Worm (Caenorhabditis elegans) whole organism, young adult: Measurements from ENCODE around the gene fbxa-3.
"Not testable (repeated sequence)": the region's sequence is repeated elsewhere in the genome, so short reads cannot be mapped to it uniquely, and the experiment has no call there.

Experiments used
- B0261.1 ChIP-seq: sonication (generic microtip); optimal IDR thresholded peaks from 2 replicates; lab custom pipeline; 2016; ENCODE audit warnings: mild to moderate bottlenecking, missing genetic modification characterization, moderate library complexity, missing compliant biosample characterization
- F10E7.11 ChIP-seq: sonication (generic microtip); optimal IDR thresholded peaks from 2 replicates; lab custom pipeline; 2017; ENCODE audit warnings: mild to moderate bottlenecking, missing genetic modification characterization, moderate library complexity, missing compliant biosample characterization
- F55B11.4 ChIP-seq: sonication (generic microtip); optimal IDR thresholded peaks from 2 replicates; lab custom pipeline; 2016; ENCODE audit warnings: missing compliant biosample characterization, missing genetic modification characterization, borderline replicate concordance; ENCODE audit not compliant: insufficient read depth
- F57A8.1 ChIP-seq: fragments of 200-800 bp; sonication (Bioruptor generic); optimal IDR thresholded peaks from 2 replicates; lab custom pipeline; 2018; ENCODE audit warnings: mild to moderate bottlenecking, missing genetic modification characterization, moderate library complexity, missing compliant biosample characterization
- F57C9.4 ChIP-seq: sonication (generic microtip); optimal IDR thresholded peaks from 2 replicates; lab custom pipeline; 2017; ENCODE audit warnings: mild to moderate bottlenecking, missing genetic modification characterization, missing compliant biosample characterization
- K11D2.4 ChIP-seq: fragments of 200-800 bp; sonication (Bioruptor generic); IDR thresholded peaks from 2 replicates; pipeline ENCODE4 v1.3.6; 2022; ENCODE audit warnings: missing genetic modification reagents, missing genetic modification characterization, missing compliant biosample characterization
- K12H6.12 ChIP-seq: fragments of 200-800 bp; sonication (Bioruptor generic); optimal IDR thresholded peaks from 2 replicates; lab custom pipeline; 2018; ENCODE audit warnings: mild to moderate bottlenecking, missing genetic modification characterization, missing compliant biosample characterization
- Y95B8A.8 ChIP-seq: fragments of 200-800 bp; sonication (Bioruptor generic); IDR thresholded peaks from 2 replicates; pipeline ENCODE4 v1.3.6; 2022; ENCODE audit warnings: missing genetic modification reagents, missing genetic modification characterization, missing compliant biosample characterization
- ZK185.1 ChIP-seq: sonication (generic microtip); optimal IDR thresholded peaks from 2 replicates; lab custom pipeline; 2016; ENCODE audit warnings: mild to moderate bottlenecking, missing genetic modification characterization, missing compliant biosample characterization; ENCODE audit not compliant: poor library complexity, severe bottlenecking
- ama-1 ChIP-seq, 3 experiments: fragments of 150-350 bp in 1 of 3; sonication (generic microtip) in 2 of 3; optimal IDR thresholded peaks; 2 replicates each; lab custom pipeline; 2014 to 2018; ENCODE audit warnings: missing biosample characterization in 2 of 3, missing genetic modification characterization in 2 of 3, missing genetic modification reagents in 2 of 3
- aptf-2 ChIP-seq: fragments of 200-800 bp; sonication (Bioruptor generic); conservative IDR thresholded peaks from 2 replicates; pipeline ENCODE4 v1.3.6; 2022; ENCODE audit warnings: missing genetic modification reagents, missing genetic modification characterization, missing compliant biosample characterization
- atf-7 ChIP-seq: sonication (generic microtip); optimal IDR thresholded peaks from 2 replicates; lab custom pipeline; 2017; ENCODE audit warnings: mild to moderate bottlenecking, missing genetic modification characterization, missing compliant biosample characterization
- attf-5 ChIP-seq: fragments of 200-800 bp; sonication (Bioruptor generic); optimal IDR thresholded peaks from 2 replicates; lab custom pipeline; 2018; ENCODE audit warnings: mild to moderate bottlenecking, missing genetic modification characterization, missing compliant biosample characterization
- bed-1 ChIP-seq: fragments of 200-800 bp; sonication (Bioruptor generic); IDR thresholded peaks from 2 replicates; pipeline ENCODE4 v1.3.6; 2022; ENCODE audit warnings: missing genetic modification reagents, missing genetic modification characterization, missing compliant biosample characterization
- ceh-100 ChIP-seq: fragments of 200-800 bp; sonication (Bioruptor generic); IDR thresholded peaks from 2 replicates; pipeline ENCODE4 v1.3.6; 2022; ENCODE audit warnings: missing genetic modification reagents, missing genetic modification characterization, missing compliant biosample characterization
- ceh-27 ChIP-seq: fragments of 200-800 bp; sonication (Bioruptor generic); optimal IDR thresholded peaks from 2 replicates; lab custom pipeline; 2018; ENCODE audit warnings: mild to moderate bottlenecking, missing genetic modification characterization, moderate library complexity, missing compliant biosample characterization
- ceh-40 ChIP-seq: fragments of 200-800 bp; sonication (Bioruptor generic); IDR thresholded peaks from 2 replicates; pipeline ENCODE4 v1.3.6; 2022; ENCODE audit warnings: missing genetic modification characterization, missing compliant biosample characterization
- dox-1 ChIP-seq: fragments of 200-800 bp; sonication (Bioruptor generic); IDR thresholded peaks from 2 replicates; pipeline ENCODE4 v1.3.6; 2022; ENCODE audit warnings: missing genetic modification reagents, missing genetic modification characterization, missing compliant biosample characterization
- egl-18 ChIP-seq: fragments of 200-800 bp; sonication (Bioruptor generic); IDR thresholded peaks from 2 replicates; pipeline ENCODE4 v1.3.6; 2022; ENCODE audit warnings: missing genetic modification reagents, missing genetic modification characterization, missing compliant biosample characterization
- egl-44 ChIP-seq: fragments of 200-800 bp; sonication (Bioruptor generic); IDR thresholded peaks from 2 replicates; pipeline ENCODE4 v1.3.6; 2022; ENCODE audit warnings: missing genetic modification reagents, missing genetic modification characterization, missing compliant biosample characterization
- ekl-4 ChIP-seq: fragments of 200-800 bp; sonication (Bioruptor generic); IDR thresholded peaks from 2 replicates; pipeline ENCODE4 v1.3.6; 2022; ENCODE audit warnings: missing genetic modification reagents, missing genetic modification characterization, missing compliant biosample characterization
- fkh-3 ChIP-seq: sonication (generic microtip); optimal IDR thresholded peaks from 2 replicates; lab custom pipeline; 2016; ENCODE audit warnings: mild to moderate bottlenecking, missing genetic modification characterization, missing compliant biosample characterization
- gei-17 ChIP-seq: fragments of 200-800 bp; sonication (Bioruptor generic); optimal IDR thresholded peaks from 2 replicates; lab custom pipeline; 2018; ENCODE audit warnings: mild to moderate bottlenecking, missing genetic modification characterization, missing compliant biosample characterization
- hmg-1.2 ChIP-seq: fragments of 200-800 bp; sonication (Bioruptor generic); IDR thresholded peaks from 2 replicates; pipeline ENCODE4 v1.3.6; 2022; ENCODE audit warnings: missing genetic modification reagents, missing genetic modification characterization, missing compliant biosample characterization
- hmg-20 ChIP-seq: fragments of 200-800 bp; sonication (Bioruptor generic); IDR thresholded peaks from 2 replicates; pipeline ENCODE4 v1.3.6; 2022; ENCODE audit warnings: missing genetic modification reagents, missing genetic modification characterization, missing compliant biosample characterization
- hrde-1 ChIP-seq: sonication (generic microtip); optimal IDR thresholded peaks from 2 replicates; lab custom pipeline; 2016; ENCODE audit warnings: missing genetic modification characterization, mild to moderate bottlenecking, missing compliant biosample characterization, moderate library complexity, missing genotype, missing genetic modification reagents, borderline replicate concordance
- lir-1 ChIP-seq: fragments of 200-800 bp; sonication (Bioruptor generic); conservative IDR thresholded peaks from 2 replicates; pipeline ENCODE4 v1.3.6; 2022; ENCODE audit warnings: missing genetic modification reagents, missing genetic modification characterization, missing compliant biosample characterization
- lsl-1 ChIP-seq: fragments of 200-800 bp; sonication (Bioruptor generic); optimal IDR thresholded peaks from 2 replicates; lab custom pipeline; 2018; ENCODE audit warnings: mild to moderate bottlenecking, missing genetic modification characterization, moderate library complexity, missing compliant biosample characterization
- madf-8 ChIP-seq: fragments of 200-800 bp; sonication (Bioruptor generic); conservative IDR thresholded peaks from 2 replicates; pipeline ENCODE4 v1.3.6; 2022; ENCODE audit warnings: missing genetic modification reagents, missing genetic modification characterization, missing compliant biosample characterization
- mcd-1 ChIP-seq: fragments of 200-800 bp; sonication (Bioruptor generic); IDR thresholded peaks from 2 replicates; pipeline ENCODE4 v1.3.6; 2022; ENCODE audit warnings: missing genetic modification reagents, missing genetic modification characterization, missing compliant biosample characterization
- nfyb-1 ChIP-seq: fragments of 200-800 bp; sonication (Bioruptor generic); IDR thresholded peaks from 2 replicates; pipeline ENCODE4 v1.3.6; 2022; ENCODE audit warnings: missing genetic modification reagents, missing genetic modification characterization, missing compliant biosample characterization
- nhr-80 ChIP-seq: sonication (generic microtip); optimal IDR thresholded peaks from 2 replicates; lab custom pipeline; 2016; ENCODE audit warnings: missing genetic modification characterization, missing compliant biosample characterization
- pha-4 ChIP-seq: fragments of 150-350 bp; sonication (generic microtip); optimal IDR thresholded peaks from 2 replicates; lab custom pipeline; 2014; ENCODE audit warnings: missing biosample characterization, missing genetic modification reagents, missing genetic modification characterization
- rpc-1 ChIP-seq, 2 experiments: fragments of 150-350 bp in 1 of 2; sonication (generic microtip) in 1 of 2; optimal IDR thresholded peaks; 2 replicates each; lab custom pipeline; 2014 to 2018; ENCODE audit warnings: missing biosample characterization in 1 of 2, missing genetic modification characterization in 1 of 2, missing genetic modification reagents in 1 of 2, missing genotype in 1 of 2
- snpc-1.1 ChIP-seq: sonication (generic microtip); optimal IDR thresholded peaks from 2 replicates; lab custom pipeline; 2017; ENCODE audit warnings: missing genetic modification characterization, mild to moderate bottlenecking, missing compliant biosample characterization, antibody characterized with exemption, moderate library complexity, missing genotype, missing genetic modification reagents; ENCODE audit not compliant: insufficient read depth
- unc-130 ChIP-seq: sonication (generic microtip); optimal IDR thresholded peaks from 2 replicates; lab custom pipeline; 2016; ENCODE audit warnings: missing genetic modification reagents, missing genetic modification characterization, missing compliant biosample characterization
- xnd-1 ChIP-seq: sonication (generic microtip); optimal IDR thresholded peaks from 2 replicates; lab custom pipeline; 2016; ENCODE audit warnings: missing genotype, missing genetic modification reagents, missing genetic modification characterization, missing compliant biosample characterization
- ztf-26 ChIP-seq: sonication (generic microtip); optimal IDR thresholded peaks from 2 replicates; lab custom pipeline; 2017; ENCODE audit warnings: missing genetic modification characterization, missing compliant biosample characterization
- ztf-3 ChIP-seq: fragments of 200-800 bp; sonication (Bioruptor generic); optimal IDR thresholded peaks from 2 replicates; lab custom pipeline; 2018; ENCODE audit warnings: mild to moderate bottlenecking, missing genetic modification characterization, missing compliant biosample characterization

Gene fbxa-3

ce11 chrII:1830182-1830682, 9.6 kb upstream of the fbxa-3 start, which contains the start of gene math-40:
TSS of gene math-40 (plus strand) at chrII:1830632.
- no peak for TF ChIP-seq pha-4
- TF ChIP-seq F57C9.4 (tag; lab: Kevin White, UChicago): no peak
- TF ChIP-seq nhr-80 (tag; lab: Kevin White, UChicago): peak; percentile 48
- no peak for TF ChIP-seq unc-130 (GFP tag; lab: Kevin White, UChicago)
- TF ChIP-seq, all 124 proteins: peak for 1

- TF ChIP-seq dox-1 (GFP tag; lab: Robert Waterston, UW); K11D2.4 (GFP tag; lab: Robert Waterston, UW); ama-1 (optimal IDR thresholded peaks at IDR 0.05; lab: Kevin White, UChicago); ama-1 (GFP tag; optimal IDR thresholded peaks at IDR 0.05; lab: Kevin White, UChicago): not testable (repeated sequence)
Observed at ce11 chrII:1824329-1824728, 3.7 kb upstream of the fbxa-3 start, which contains the start of gene math-41. TSS of gene math-41 (plus strand) at chrII:1824629.

DNA sequence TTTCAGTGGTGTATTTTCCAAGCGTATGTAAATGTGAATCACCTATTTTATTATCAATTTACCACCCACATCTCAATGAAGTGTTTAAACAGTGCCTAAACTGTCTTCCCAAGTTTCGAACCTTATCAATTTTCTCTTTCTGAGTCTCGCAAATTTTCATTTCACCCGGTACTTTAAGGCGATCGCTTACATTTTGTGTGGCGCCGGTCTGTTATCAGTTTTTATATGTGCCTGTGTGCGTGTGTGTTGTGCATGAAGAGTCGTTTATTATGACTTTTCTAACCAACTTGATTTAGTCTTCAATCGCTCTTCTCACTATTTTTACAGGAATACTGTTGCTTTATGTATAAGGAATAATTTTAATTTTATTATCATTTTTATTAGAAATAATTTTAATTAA, 2.9 kb upstream of the fbxa-3 start:
- TF ChIP-seq nhr-80 (tag; lab: Kevin White, UChicago): peak; percentile 27

DNA sequence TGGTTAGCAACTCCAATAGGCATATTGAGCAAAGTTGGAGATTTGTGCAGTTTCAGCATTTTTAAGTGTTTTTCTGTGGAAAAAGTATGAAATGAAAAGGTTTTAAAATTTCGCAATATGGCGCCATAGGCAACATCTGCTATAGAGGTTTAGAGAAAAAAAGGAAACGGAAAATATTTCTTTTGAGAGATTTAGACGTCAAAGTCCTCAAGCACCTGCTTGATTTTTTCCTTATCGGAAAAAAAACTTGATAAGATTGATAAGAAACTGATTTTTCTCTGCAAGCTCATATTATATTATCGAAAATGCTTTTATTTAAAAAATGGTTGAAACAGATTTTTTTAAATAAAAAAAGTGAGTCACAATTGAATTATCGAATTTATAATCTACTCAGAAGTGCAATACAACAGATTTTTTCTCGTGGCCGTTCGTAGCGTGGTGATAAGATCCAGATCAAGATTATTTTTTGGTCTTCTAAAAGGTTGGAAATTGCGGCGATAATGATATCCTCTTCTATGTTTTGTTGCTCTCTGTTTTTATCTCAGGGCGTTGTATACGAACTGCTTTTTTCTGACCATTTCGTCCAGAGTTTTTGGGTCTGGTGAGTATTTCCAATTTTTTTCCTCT, 617 bp downstream of the fbxa-3 start, which contains the start of gene fbxc-19:
Gene fbxc-19, plus strand, starts transcription at position 536 of the 627 bp plus-strand sequence.
- TF ChIP-seq F57A8.1 (GFP tag; lab: Kevin White, UChicago): no peak
- 0 out of 2 replicates have a peak, but pooled peaks have one; percentile 8 for TF ChIP-seq dox-1 (GFP tag; lab: Robert Waterston, UW)
- TF ChIP-seq hmg-20 (GFP tag; lab: Robert Waterston, UW): no peak
- TF ChIP-seq F10E7.11 (tag; lab: Kevin White, UChicago): no peak
- no peak for TF ChIP-seq ceh-40 (GFP tag; lab: Robert Waterston, UW)
- TF ChIP-seq egl-18 (GFP tag; lab: Robert Waterston, UW): no peak
- no peak for TF ChIP-seq hrde-1 (tag; lab: Kevin White, UChicago)
- TF ChIP-seq egl-44: no peak
- TF ChIP-seq ceh-100 (GFP tag; lab: Robert Waterston, UW): no peak
- TF ChIP-seq aptf-2: no peak
- peak; percentile 94 for TF ChIP-seq hmg-1.2 (GFP tag; lab: Robert Waterston, UW)
- no peak for TF ChIP-seq xnd-1 (tag; lab: Kevin White, UChicago)
- TF ChIP-seq madf-8: no peak
- TF ChIP-seq nfyb-1 (GFP tag; lab: Robert Waterston, UW): no peak
- no peak for TF ChIP-seq fkh-3 (tag; lab: Kevin White, UChicago)
- TF ChIP-seq attf-5 (GFP tag; lab: Kevin White, UChicago): peak; percentile 88
- TF ChIP-seq ZK185.1 (tag; lab: Kevin White, UChicago): no peak
- TF ChIP-seq F55B11.4 (tag; lab: Kevin White, UChicago): no peak
- no peak for TF ChIP-seq ama-1 (optimal IDR thresholded peaks at IDR 0.05; lab: Kevin White, UChicago)
- no peak for TF ChIP-seq ama-1 (GFP tag; optimal IDR thresholded peaks at IDR 0.05; lab: Kevin White, UChicago)
- no peak for TF ChIP-seq ztf-3
- peak; percentile 14 for TF ChIP-seq gei-17 (GFP tag; lab: Kevin White, UChicago)
- TF ChIP-seq K12H6.12 (tag; lab: Kevin White, UChicago): no peak
- TF ChIP-seq nhr-80 (tag; lab: Kevin White, UChicago): peak; percentile 68
- TF ChIP-seq rpc-1 (optimal IDR thresholded peaks at IDR 0.05; lab: Kevin White, UChicago): no peak
- no peak for TF ChIP-seq rpc-1 (tag; optimal IDR thresholded peaks at IDR 0.05; lab: Kevin White, UChicago)
- no peak for TF ChIP-seq Y95B8A.8 (GFP tag; lab: Robert Waterston, UW)
- TF ChIP-seq lsl-1 (GFP tag; lab: Kevin White, UChicago): no peak
- TF ChIP-seq ztf-26 (tag; lab: Kevin White, UChicago): no peak
- TF ChIP-seq ekl-4 (GFP tag; lab: Robert Waterston, UW): no peak
- peak; percentile 14 for TF ChIP-seq atf-7 (tag; lab: Kevin White, UChicago)
- no peak for TF ChIP-seq lir-1
- no peak for TF ChIP-seq snpc-1.1
- no peak for TF ChIP-seq mcd-1 (GFP tag; lab: Robert Waterston, UW)
- TF ChIP-seq pha-4: peak; percentile 85
- no peak for TF ChIP-seq bed-1 (GFP tag; lab: Robert Waterston, UW)
- no peak for TF ChIP-seq ceh-27
- no peak for TF ChIP-seq B0261.1
